Fruit fly (Drosophila melanogaster) S2 (cell line): ENCODE data around the gene dnk.

Experiments
- CG8478 ChIP-seq: fragments of >200 bp; optimal IDR thresholded peaks from 2 replicates; lab custom pipeline; 2018
- CTCF ChIP-seq, 2 experiments: fragments of >200 bp; optimal IDR thresholded peaks; 2 replicates each; lab custom pipeline; 2018

The dnk gene

dm6 chr3R:18980863-18981536 is at the start of gene dnk, which contains the start of gene Smu1:
TSS of gene dnk (plus strand) at chr3R:18980995.
TSS of gene Smu1 (minus strand) at chr3R:18981324.
- TF ChIP-seq CG8478 (lab: Kevin White, UChicago) (no peak), CTCF (optimal IDR thresholded peaks at IDR 0.05; lab: Kevin White, UChicago) (no peak)

dm6 chr3R:18931725-18932124 is 49.1 kb upstream of the dnk start:
- no peak for TF ChIP-seq CTCF (optimal IDR thresholded peaks at IDR 0.05; lab: Kevin White, UChicago)
- no peak for TF ChIP-seq CG8478 (lab: Kevin White, UChicago)

dm6 chr3R:18947307-18947706 is 33.5 kb upstream of the dnk start:
- TF ChIP-seq CG8478 (lab: Kevin White, UChicago) = no peak
- no peak for TF ChIP-seq CTCF (optimal IDR thresholded peaks at IDR 0.05; lab: Kevin White, UChicago)

- no peak for TF ChIP-seq CTCF (optimal IDR thresholded peaks at IDR 0.05; lab: Kevin White, UChicago)
- TF ChIP-seq CG8478 (lab: Kevin White, UChicago) = no peak
Observed at dm6 chr3R:18949131-18949530, 31.7 kb upstream of the dnk start.

dm6 chr3R:18949896-18950295 is 30.9 kb upstream of the dnk start, which contains the start of gene CG43732:
TSS of gene CG43732 (plus strand) at chr3R:18950196.
- TF ChIP-seq CTCF (optimal IDR thresholded peaks at IDR 0.05; lab: Kevin White, UChicago) (no peak), CG8478 (lab: Kevin White, UChicago) (no peak)

- TF ChIP-seq CTCF (optimal IDR thresholded peaks at IDR 0.05; lab: Kevin White, UChicago) (no peak), CG8478 (lab: Kevin White, UChicago) (no peak)
Observed at dm6 chr3R:18964819-18965218, 16.0 kb upstream of the dnk start.

- TF ChIP-seq CTCF (optimal IDR thresholded peaks at IDR 0.05; lab: Kevin White, UChicago) = no peak
- no peak for TF ChIP-seq CG8478 (lab: Kevin White, UChicago)
Observed at dm6 chr3R:18978709-18979108, 2.1 kb upstream of the dnk start, which contains the start of gene euc. TSS of gene euc (minus strand) at chr3R:18978809.

- TF ChIP-seq CTCF (optimal IDR thresholded peaks at IDR 0.05; lab: Kevin White, UChicago) (peak; percentile 74 to 79), CG8478 (lab: Kevin White, UChicago) (no peak)
Observed at dm6 chr3R:18983614-18984185, 2.9 kb downstream of the dnk start, which contains the start of the genes snRNP-U1-C and gukh. TSS of gene snRNP-U1-C (minus strand) at chr3R:18983650. TSS of gene gukh (plus strand) at chr3R:18984025.

- TF ChIP-seq CG8478 (lab: Kevin White, UChicago) = no peak
- no peak for TF ChIP-seq CTCF (optimal IDR thresholded peaks at IDR 0.05; lab: Kevin White, UChicago)
Observed at dm6 chr3R:18985114-18985785, 4.5 kb downstream of the dnk start.

dm6 chr3R:18986089-18986887 is 5.5 kb downstream of the dnk start:
- TF ChIP-seq CG8478 (lab: Kevin White, UChicago) (no peak), CTCF (optimal IDR thresholded peaks at IDR 0.05; lab: Kevin White, UChicago) (no peak)

- TF ChIP-seq CG8478 (lab: Kevin White, UChicago) (no peak), CTCF (optimal IDR thresholded peaks at IDR 0.05; lab: Kevin White, UChicago) (no peak)
Observed at dm6 chr3R:18987428-18988416, 6.9 kb downstream of the dnk start.

- TF ChIP-seq CG8478 (lab: Kevin White, UChicago) = no peak
- no peak for TF ChIP-seq CTCF (optimal IDR thresholded peaks at IDR 0.05; lab: Kevin White, UChicago)
Observed at dm6 chr3R:18988957-18989818, 8.4 kb downstream of the dnk start.
